Fruit fly (Drosophila melanogaster) whole organism, wandering third instar larva: ENCODE measurements around the gene CG8010.

ENCODE experiments used
- lola ChIP-seq: fragments of >200 bp; optimal IDR thresholded peaks from 2 replicates; lab custom pipeline; 2017; ENCODE audit warnings: missing biosample characterization, missing genetic modification characterization
- psq ChIP-seq: fragments of 200-800 bp; sonication (Bioruptor generic); optimal IDR thresholded peaks from 3 replicates; lab custom pipeline; 2017; ENCODE audit warnings: missing biosample characterization, mild to moderate bottlenecking, missing genetic modification characterization, moderate library complexity

dm6 chrX:19307810-19308456 is 39.2 kb upstream of the CG8010 start, which contains the start of gene CG8051:
- TF ChIP-seq lola (no peak), psq (GFP tag; lab: Kevin White, UChicago) (peak; percentile 41)
